Worm (Caenorhabditis elegans): ENCODE measurements around the gene C41H7.9.

DNA sequence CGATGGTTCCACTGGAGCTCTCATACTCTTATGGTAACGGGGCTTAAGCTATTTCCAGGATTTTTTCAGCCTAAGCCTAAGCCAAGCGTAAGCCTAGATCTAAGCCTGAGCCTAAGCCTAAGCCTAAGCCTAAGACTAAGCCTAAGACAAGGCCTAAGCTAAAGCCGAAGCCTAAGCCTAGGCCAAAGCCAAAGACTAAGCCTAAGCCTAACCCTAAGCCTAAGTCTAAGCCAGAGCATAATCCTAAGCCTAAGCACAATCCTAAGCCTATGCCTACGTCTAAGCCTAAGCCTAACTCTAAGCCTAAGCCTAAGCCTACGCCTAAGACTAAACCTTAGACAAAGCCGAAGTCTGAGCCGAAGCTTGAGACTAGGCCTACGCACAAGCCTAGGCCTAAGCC lies 37.0 kb upstream of the C41H7.9 start:
- TF ChIP-seq nfya-1 (tag; optimal IDR thresholded peaks at IDR 0.05) (no peak), eyg-1 (tag; optimal IDR thresholded peaks at IDR 0.05) (no peak), hlh-15 (tag; optimal IDR thresholded peaks at IDR 0.05) (no peak), ref-2 (tag; optimal IDR thresholded peaks at IDR 0.05) (no peak), ceh-9 (tag; optimal IDR thresholded peaks at IDR 0.05) (no peak), nhr-11 (tag; optimal IDR thresholded peaks at IDR 0.05) (no peak), pha-4 (tag; optimal IDR thresholded peaks at IDR 0.05) (no peak), unc-55 (GFP tag; optimal IDR thresholded peaks at IDR 0.05) (no peak), ceh-19 (GFP tag; optimal IDR thresholded peaks at IDR 0.05) (no peak), tbx-7 (tag; optimal IDR thresholded peaks at IDR 0.05) (no peak), ceh-48 (tag; optimal IDR thresholded peaks at IDR 0.05) (no peak), pat-9 (tag; optimal IDR thresholded peaks at IDR 0.05) (no peak)
